Worm (Caenorhabditis elegans): ENCODE data around the gene tald-1.

tald-1 gene

DNA sequence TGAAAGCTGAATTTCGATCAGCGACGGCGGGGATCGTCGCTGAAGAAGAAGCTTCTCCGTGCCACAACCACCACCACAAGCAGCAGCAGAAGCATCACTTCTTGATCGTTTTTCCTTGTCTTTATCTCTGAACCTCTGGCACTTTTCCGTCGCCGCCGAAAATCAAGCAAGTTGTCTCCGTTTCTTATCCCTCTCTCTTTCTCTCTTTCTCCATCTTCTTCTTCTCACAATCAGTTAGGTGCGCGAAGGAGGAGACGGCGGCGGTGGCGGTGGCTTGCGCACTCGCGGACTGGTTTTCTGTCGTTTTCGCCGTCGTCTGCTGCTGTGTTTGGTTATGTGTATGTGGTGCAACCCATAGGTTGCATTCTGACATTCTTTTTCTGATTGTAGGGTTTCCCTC is 12.0 kb downstream of the tald-1 start (continued):
- TF ChIP-seq ceh-63 (GFP tag; optimal IDR thresholded peaks at IDR 0.05) (no peak), irx-1 (tag; optimal IDR thresholded peaks at IDR 0.05) (no peak), ceh-82 (tag; optimal IDR thresholded peaks at IDR 0.05) (no peak), hlh-4 (tag; optimal IDR thresholded peaks at IDR 0.05) (no peak), unc-62 (GFP tag; optimal IDR thresholded peaks at IDR 0.05) (no peak), alr-1 (tag; optimal IDR thresholded peaks at IDR 0.05; ENCODE audit: borderline replicate concordance) (no peak), efl-3 (GFP tag; optimal IDR thresholded peaks at IDR 0.05) (no peak), nhr-47 (tag; optimal IDR thresholded peaks at IDR 0.05) (peak; percentile 16), ama-1 (optimal IDR thresholded peaks at IDR 0.05) (no peak), C04F5.9 (tag; optimal IDR thresholded peaks at IDR 0.05) (no peak), egl-13 (tag; optimal IDR thresholded peaks at IDR 0.05) (no peak), C34B4.2 (tag; optimal IDR thresholded peaks at IDR 0.05) (no peak), lin-15B (tag; optimal IDR thresholded peaks at IDR 0.05) (no peak), snpc-4 (tag; optimal IDR thresholded peaks at IDR 0.05) (no peak), lir-3 (tag; optimal IDR thresholded peaks at IDR 0.05; ENCODE audit: poor library complexity) (no peak), nhr-11 (tag; optimal IDR thresholded peaks at IDR 0.05) (no peak), tlp-1 (tag; optimal IDR thresholded peaks at IDR 0.05) (no peak), nhr-84 (tag; optimal IDR thresholded peaks at IDR 0.05) (no peak), sox-4 (tag; optimal IDR thresholded peaks at IDR 0.05) (no peak), vab-15 (tag; optimal IDR thresholded peaks at IDR 0.05) (no peak), ceh-88 (GFP tag; IDR thresholded peaks at IDR 0.05) (no peak), jun-1 (tag; optimal IDR thresholded peaks at IDR 0.05) (no peak), aly-2 (tag; optimal IDR thresholded peaks at IDR 0.05) (no peak), nhr-12 (tag; optimal IDR thresholded peaks at IDR 0.05) (no peak), fos-1 (tag; optimal IDR thresholded peaks at IDR 0.05) (no peak), fkh-10 (GFP tag; optimal IDR thresholded peaks at IDR 0.05) (no peak), unc-30 (tag; optimal IDR thresholded peaks at IDR 0.05) (no peak), lsy-2 (tag; optimal IDR thresholded peaks at IDR 0.05) (peak in 1 of 2 experiments; percentile 27), unc-98 (GFP tag; IDR thresholded peaks at IDR 0.05) (no peak), unc-130 (tag; optimal IDR thresholded peaks at IDR 0.05) (no peak), mep-1 (tag; optimal IDR thresholded peaks at IDR 0.05) (no peak), nhr-77 (tag; optimal IDR thresholded peaks at IDR 0.05) (no peak), sptf-1 (tag; optimal IDR thresholded peaks at IDR 0.05) (no peak), Y116A8C.19 (tag; optimal IDR thresholded peaks at IDR 0.05; ENCODE audit: borderline replicate concordance) (no peak), ztf-4 (tag; optimal IDR thresholded peaks at IDR 0.05) (peak; percentile 26), xbp-1 (tag; optimal IDR thresholded peaks at IDR 0.05) (no peak), ceh-90 (tag; optimal IDR thresholded peaks at IDR 0.05) (no peak), mef-2 (tag; optimal IDR thresholded peaks at IDR 0.05) (no peak), rnt-1 (tag; optimal IDR thresholded peaks at IDR 0.05) (peak; percentile 32), hpl-2 (GFP tag; optimal IDR thresholded peaks at IDR 0.05) (no peak), ets-5 (GFP tag; IDR thresholded peaks at IDR 0.05) (no peak), skn-1 (tag; optimal IDR thresholded peaks at IDR 0.05) (peak; percentile 7), nhr-28 (tag; optimal IDR thresholded peaks at IDR 0.05) (no peak)

DNA sequence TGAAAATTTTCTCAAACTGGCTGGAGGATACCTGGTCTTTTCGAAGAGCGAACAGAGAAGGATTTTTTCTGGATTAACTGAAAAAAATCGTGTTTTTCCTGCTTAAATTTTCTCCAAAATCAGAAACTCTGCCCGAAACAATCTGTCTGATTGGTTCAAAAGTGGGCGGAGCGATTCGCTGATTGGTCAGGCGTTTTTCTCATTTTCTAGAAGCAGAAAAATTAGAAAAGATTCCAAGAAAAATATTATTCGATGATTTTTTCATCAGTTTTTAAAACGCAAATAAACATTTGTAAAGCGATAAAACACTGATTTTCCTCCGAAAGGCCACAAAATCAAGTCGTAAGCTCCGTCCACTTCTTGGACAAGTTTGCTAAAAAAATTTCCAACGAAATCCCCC is 12.4 kb downstream of the tald-1 start:
- TF ChIP-seq hlh-17 (GFP tag; optimal IDR thresholded peaks at IDR 0.05; ENCODE audit: borderline replicate concordance) (no peak), lin-14 (GFP tag; optimal IDR thresholded peaks at IDR 0.05) (no peak), efl-1 (optimal IDR thresholded peaks at IDR 0.05) (no peak), efl-1 (GFP tag; optimal IDR thresholded peaks at IDR 0.05 in 1 of 2) (peak in 1 of 2 experiments; percentile 56), tbx-2 (tag; optimal IDR thresholded peaks at IDR 0.05) (no peak)

All from whole organism, L1 larva.